Worm (Caenorhabditis elegans): ENCODE data around the gene sur-5.

Gene sur-5

ce11 chrX:7279671-7280389 is 25.5 kb downstream of the sur-5 start, which contains the start of gene unc-10:
Gene unc-10 (minus strand): TSS chrX:7280322.
- TF ChIP-seq unc-62 (GFP tag; optimal IDR thresholded peaks at IDR 0.05), result no peak

DNA sequence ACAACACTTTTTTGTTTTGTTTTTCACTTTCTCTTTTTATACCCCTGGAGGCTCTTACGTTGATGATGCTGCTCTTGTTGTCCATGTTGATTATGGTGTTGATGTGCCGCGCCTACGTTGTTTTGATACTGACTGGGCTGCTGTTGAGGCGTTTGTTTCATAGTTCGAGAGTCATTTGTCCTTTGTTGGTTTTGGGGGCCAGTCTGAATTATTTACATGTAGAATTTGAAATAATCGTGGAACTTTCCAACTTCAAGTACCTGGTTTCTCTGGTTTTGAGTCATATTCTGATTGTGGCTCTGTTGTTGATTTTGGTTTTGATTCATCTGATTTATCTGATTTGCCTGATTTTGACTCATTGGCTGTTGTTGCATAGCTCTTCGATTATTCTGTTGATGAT is 27.3 kb downstream of the sur-5 start:
- no peak for TF ChIP-seq unc-62 (GFP tag; optimal IDR thresholded peaks at IDR 0.05)

DNA sequence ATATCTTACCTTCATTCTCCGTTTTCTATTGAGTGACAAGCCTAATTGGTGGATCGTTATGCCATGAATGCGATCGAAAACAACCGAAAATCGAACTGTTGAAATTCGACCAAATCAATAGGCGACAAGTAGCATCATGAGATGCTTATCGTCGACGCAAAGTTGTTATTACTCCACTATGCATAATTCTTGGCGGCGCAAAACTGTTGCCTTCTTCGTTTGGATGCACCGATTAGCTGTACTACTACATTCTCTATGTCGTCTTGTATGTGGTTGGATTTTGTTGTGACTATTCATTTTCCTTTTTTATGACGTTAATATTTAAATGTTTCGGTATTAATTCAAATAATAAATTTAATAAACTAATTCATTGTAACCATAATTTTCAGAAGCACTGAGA is 33.4 kb downstream of the sur-5 start, which contains the start of gene F46H5.11:
Gene F46H5.11 (minus strand): TSS at position 101 of the 400 bp plus-strand sequence.
- no peak for TF ChIP-seq unc-62 (GFP tag; optimal IDR thresholded peaks at IDR 0.05)

DNA sequence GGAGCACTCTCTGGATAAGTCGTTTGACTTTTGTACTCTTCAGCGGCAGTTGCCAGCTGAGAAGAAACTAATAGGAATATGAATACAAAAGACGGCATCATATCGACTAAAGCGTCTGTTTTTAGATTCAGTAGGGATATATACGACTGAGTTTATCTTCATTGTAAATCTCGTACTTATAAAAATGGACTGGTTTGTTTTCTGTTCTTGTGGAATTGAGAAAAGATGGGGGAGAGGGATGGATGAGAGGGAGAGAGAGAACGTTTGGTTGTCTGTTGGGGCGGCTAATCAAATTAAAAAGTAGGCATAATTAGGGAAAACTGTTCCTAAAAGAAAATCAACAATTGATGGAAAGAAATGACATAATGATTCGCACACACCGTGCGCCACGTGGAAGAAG is 36.0 kb downstream of the sur-5 start, which contains the start of gene grd-7:
Gene grd-7 (minus strand): TSS at position 101 of the 400 bp plus-strand sequence.
- no peak for TF ChIP-seq unc-62 (GFP tag; optimal IDR thresholded peaks at IDR 0.05)

- TF ChIP-seq unc-62 (GFP tag; optimal IDR thresholded peaks at IDR 0.05), result no peak
These were observed 36.4 kb downstream of the sur-5 start for ce11 chrX:7268965-7269364.

DNA sequence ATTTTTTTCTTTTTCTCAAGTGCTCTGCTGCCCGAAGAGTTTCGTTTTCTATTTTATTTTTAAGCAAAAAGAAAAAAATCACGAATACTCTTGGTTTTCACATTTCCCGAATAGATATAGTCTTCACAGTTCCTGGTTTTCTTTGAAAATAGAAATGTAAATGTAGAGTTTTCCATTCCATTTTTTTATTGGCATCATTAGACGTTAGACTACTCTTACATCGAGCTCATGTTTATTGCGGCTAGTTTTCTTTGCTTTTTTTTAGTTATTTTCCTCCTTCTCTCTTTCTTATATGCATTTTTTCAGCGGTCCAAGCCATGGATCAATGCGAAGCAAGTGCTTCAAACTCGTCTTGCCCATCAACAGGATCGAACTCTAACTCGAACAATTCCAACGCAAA is 40.0 kb downstream of the sur-5 start, which contains the start of gene F46H5.2:
Gene F46H5.2 (plus strand): TSS at position 301 of the 400 bp plus-strand sequence.
- TF ChIP-seq unc-62 (GFP tag; optimal IDR thresholded peaks at IDR 0.05), result no peak

ce11 chrX:7264591-7265306 is 40.6 kb downstream of the sur-5 start:
- TF ChIP-seq unc-62 (GFP tag; optimal IDR thresholded peaks at IDR 0.05), result no peak

DNA sequence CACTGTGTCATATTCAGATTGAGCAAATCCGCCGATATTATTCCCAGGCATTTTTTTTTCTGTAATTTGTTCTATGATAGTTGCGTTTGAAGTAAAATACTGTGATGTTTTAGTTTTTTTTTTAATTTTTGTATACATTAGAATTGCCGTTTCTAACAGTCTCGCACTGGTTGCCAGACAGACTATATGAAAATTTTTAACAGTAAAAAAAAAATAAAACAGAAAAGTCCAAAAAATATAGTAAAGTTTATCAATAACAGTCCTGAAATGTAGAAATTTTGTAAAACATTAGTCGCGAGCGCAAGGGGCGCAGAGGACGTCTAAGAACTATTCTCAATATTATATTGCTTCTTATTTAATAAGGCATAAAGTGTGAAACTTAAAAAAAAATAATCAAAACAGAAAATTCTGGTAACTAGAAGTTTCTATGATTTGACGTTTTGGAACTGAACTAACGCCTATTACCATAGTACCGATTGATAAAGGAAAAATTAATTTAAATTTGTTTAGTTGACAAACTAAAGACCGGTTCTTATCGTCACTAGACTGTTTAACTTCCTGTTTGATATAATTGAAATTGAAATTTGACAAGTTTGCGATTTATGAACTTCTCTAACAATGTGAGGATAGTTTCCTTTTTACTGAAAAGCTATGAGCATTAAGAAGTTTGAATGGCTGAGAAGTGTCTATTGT is 44.9 kb downstream of the sur-5 start, which contains the start of gene lact-1:
Gene lact-1 (minus strand): TSS at position 51 of the 693 bp plus-strand sequence.
- TF ChIP-seq unc-62 (GFP tag; optimal IDR thresholded peaks at IDR 0.05), result no peak

DNA sequence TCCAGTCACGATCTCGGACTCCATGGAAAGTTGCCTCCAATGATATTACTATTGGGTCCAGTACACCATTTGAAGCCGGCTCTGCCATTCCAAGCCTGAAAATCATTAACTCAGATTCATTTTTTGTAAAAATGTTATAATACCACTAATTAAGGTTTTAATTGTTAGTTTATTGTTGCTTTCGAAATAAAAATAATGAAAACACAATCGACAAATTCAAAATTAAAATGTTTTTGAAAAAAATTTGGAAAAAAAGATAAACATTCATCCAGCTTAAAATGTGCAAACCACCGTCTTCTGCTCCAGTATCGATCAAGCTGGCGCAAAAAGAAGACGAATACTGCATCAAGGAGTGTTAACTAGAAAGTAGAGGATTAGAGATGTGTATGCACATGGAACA is 48.5 kb downstream of the sur-5 start, which contains the start of gene F46H5.5:
Gene F46H5.5 (minus strand): TSS at position 101 of the 400 bp plus-strand sequence.
- TF ChIP-seq unc-62 (GFP tag; optimal IDR thresholded peaks at IDR 0.05), result no peak

ce11 chrX:7254558-7254957 is 50.8 kb downstream of the sur-5 start, which contains the start of gene F46H5.4:
Gene F46H5.4 (minus strand): TSS chrX:7254610.
- TF ChIP-seq unc-62 (GFP tag; optimal IDR thresholded peaks at IDR 0.05), result no peak
